Fruit fly (Drosophila melanogaster): ENCODE measurements around the gene CG13295.

The CG13295 gene

DNA sequence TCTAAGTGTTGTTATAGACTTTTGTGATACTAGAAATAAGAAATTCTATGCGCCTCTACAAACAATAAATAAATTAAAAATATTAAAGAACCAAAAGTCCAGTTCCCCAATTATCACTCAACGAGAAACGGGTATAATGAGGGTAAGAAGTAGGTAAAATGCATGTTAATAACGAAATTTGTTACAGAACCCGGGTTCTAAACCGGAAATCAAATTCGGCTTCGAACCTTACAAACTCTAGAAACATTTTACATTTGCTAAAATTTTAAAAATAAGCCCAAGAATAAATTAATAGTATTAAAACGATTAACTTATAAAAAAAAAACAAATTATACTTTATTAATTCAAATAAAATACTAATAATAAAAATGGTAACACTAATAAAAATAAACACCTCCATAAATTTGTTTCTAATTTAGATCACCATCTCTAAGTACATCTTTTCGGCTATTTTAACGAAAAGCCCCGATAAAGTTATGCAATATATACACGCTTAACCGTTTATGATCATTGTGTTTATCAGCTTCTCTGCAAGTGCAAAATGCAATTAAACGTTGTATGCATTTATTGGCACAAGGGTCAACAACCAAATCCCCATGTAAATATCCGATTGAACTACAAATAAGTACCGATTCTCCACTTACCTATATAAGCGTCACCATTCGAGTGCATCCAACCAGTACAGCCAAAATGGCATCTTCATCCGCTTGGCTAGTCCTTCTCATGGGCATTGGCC, 3.4 kb downstream of the CG13295 start, which contains the start of gene CG6602 (continued):
- TF ChIP-seq Mrtf (GFP tag; IDR thresholded peaks at IDR 0.05), result peak; percentile 72; the same call in 2 of the 3 replicates
- peak; percentile 67 for TF ChIP-seq gt (GFP tag; IDR thresholded peaks at IDR 0.05)
- no peak for TF ChIP-seq CG3163 (GFP tag; optimal IDR thresholded peaks at IDR 0.05)
- peak; percentile 63 for TF ChIP-seq Vsx1 (GFP tag; optimal IDR thresholded peaks at IDR 0.05)
- peak; percentile 35 for TF ChIP-seq CG10543 (GFP tag; optimal IDR thresholded peaks at IDR 0.05)
- TF ChIP-seq repo (GFP tag; optimal IDR thresholded peaks at IDR 0.05), result peak; percentile 42
- TF ChIP-seq Bdp1 (GFP tag; optimal IDR thresholded peaks at IDR 0.05), result no peak
- no peak for TF ChIP-seq Lpt (GFP tag; optimal IDR thresholded peaks at IDR 0.05)
- TF ChIP-seq jing (GFP tag; optimal IDR thresholded peaks at IDR 0.05), result peak; percentile 39
- TF ChIP-seq D19B (GFP tag; optimal IDR thresholded peaks at IDR 0.05), result peak; percentile 69
- TF ChIP-seq hth (optimal IDR thresholded peaks at IDR 0.05), result no peak
- no peak for TF ChIP-seq run (tag; optimal IDR thresholded peaks at IDR 0.05)
- TF ChIP-seq Gug (GFP tag; IDR thresholded peaks at IDR 0.05), result peak; percentile 46; the same call in 2 of the 4 replicates
- no peak for TF ChIP-seq dan (GFP tag; IDR thresholded peaks at IDR 0.05)
- 0 out of 3 replicates have a peak, but pooled peaks have one; percentile 9 for TF ChIP-seq so (GFP tag; IDR thresholded peaks at IDR 0.05)
- TF ChIP-seq lola (GFP tag; optimal IDR thresholded peaks at IDR 0.05), result no peak
- TF ChIP-seq Mad (GFP tag; optimal IDR thresholded peaks at IDR 0.05), result peak; percentile 53
- TF ChIP-seq pan (optimal IDR thresholded peaks at IDR 0.05), result no peak
- peak in 1 of 2 experiments; percentile 88 for TF ChIP-seq pan (GFP tag; optimal IDR thresholded peaks at IDR 0.05 in 1 of 2, IDR thresholded peaks at IDR 0.05 in 1 of 2)
- TF ChIP-seq Hr3 (GFP tag; optimal IDR thresholded peaks at IDR 0.05), result peak; percentile 51
- peak; percentile 33 for TF ChIP-seq CG33557 (GFP tag; optimal IDR thresholded peaks at IDR 0.05)
- peak; percentile 69 for TF ChIP-seq CG13775 (GFP tag; optimal IDR thresholded peaks at IDR 0.05)
- peak; percentile 45 for TF ChIP-seq odd (GFP tag; optimal IDR thresholded peaks at IDR 0.05)
- no peak for TF ChIP-seq CG17568 (GFP tag; optimal IDR thresholded peaks at IDR 0.05)
- TF ChIP-seq zfh2 (GFP tag; optimal IDR thresholded peaks at IDR 0.05), result peak; percentile 38
- peak; percentile 8 for TF ChIP-seq Myb (GFP tag; optimal IDR thresholded peaks at IDR 0.05)
- no peak; the same call in 1 of the 2 replicates for TF ChIP-seq gsb (GFP tag; IDR thresholded peaks at IDR 0.05)
- TF ChIP-seq tll (GFP tag; optimal IDR thresholded peaks at IDR 0.05), result no peak
- peak; percentile 67 for TF ChIP-seq CG14014 (GFP tag; IDR thresholded peaks at IDR 0.05)
- peak; percentile 69 for TF ChIP-seq cas (GFP tag; IDR thresholded peaks at IDR 0.05)
- no peak for TF ChIP-seq oc (tag; optimal IDR thresholded peaks at IDR 0.05)
- TF ChIP-seq usp (GFP tag; optimal IDR thresholded peaks at IDR 0.05), result no peak
- TF ChIP-seq CG8944 (GFP tag; optimal IDR thresholded peaks at IDR 0.05), result no peak
- peak; percentile 47 for TF ChIP-seq CHES-1-like (GFP tag; optimal IDR thresholded peaks at IDR 0.05)
- TF ChIP-seq CG1602 (GFP tag; optimal IDR thresholded peaks at IDR 0.05), result peak; percentile 38
- TF ChIP-seq sr (GFP tag; IDR thresholded peaks at IDR 0.05), result peak; percentile 77
- TF ChIP-seq CG18011 (GFP tag; optimal IDR thresholded peaks at IDR 0.05), result peak; percentile 45
- TF ChIP-seq Antp (GFP tag; optimal IDR thresholded peaks at IDR 0.05), result peak; percentile 10
- peak; percentile 37 for TF ChIP-seq CG13894 (tag; optimal IDR thresholded peaks at IDR 0.05)
- peak; percentile 92 for TF ChIP-seq lab (GFP tag; optimal IDR thresholded peaks at IDR 0.05)
- TF ChIP-seq Fer1 (GFP tag; optimal IDR thresholded peaks at IDR 0.05), result peak; percentile 84
- TF ChIP-seq TFAM (GFP tag; optimal IDR thresholded peaks at IDR 0.05), result peak; percentile 14
- peak; percentile 71 for TF ChIP-seq CG11247 (GFP tag; IDR thresholded peaks at IDR 0.05)
- TF ChIP-seq Blimp-1 (GFP tag; optimal IDR thresholded peaks at IDR 0.05), result peak; percentile 59
- TF ChIP-seq ara (GFP tag; IDR thresholded peaks at IDR 0.05), result no peak
- TF ChIP-seq ewg (GFP tag; optimal IDR thresholded peaks at IDR 0.05), result peak; percentile 55
- TF ChIP-seq CG9817 (tag; optimal IDR thresholded peaks at IDR 0.05), result peak; percentile 80
- peak; percentile 86 for TF ChIP-seq Fer3 (tag; optimal IDR thresholded peaks at IDR 0.05)
- peak; percentile 59 for TF ChIP-seq CG17912 (GFP tag; optimal IDR thresholded peaks at IDR 0.05)
